Fruit fly (Drosophila melanogaster) ovary, adult (tissue): ENCODE data around the gene CG17726.

Experiments used
- CG17801 ChIP-seq: fragments of 200-800 bp; optimal IDR thresholded peaks from 2 replicates; lab custom pipeline; 2019; ENCODE audit warnings: missing biosample characterization, mild to moderate bottlenecking, missing genetic modification characterization, moderate library complexity; ENCODE audit not compliant: partially characterized antibody

The CG17726 gene

DNA sequence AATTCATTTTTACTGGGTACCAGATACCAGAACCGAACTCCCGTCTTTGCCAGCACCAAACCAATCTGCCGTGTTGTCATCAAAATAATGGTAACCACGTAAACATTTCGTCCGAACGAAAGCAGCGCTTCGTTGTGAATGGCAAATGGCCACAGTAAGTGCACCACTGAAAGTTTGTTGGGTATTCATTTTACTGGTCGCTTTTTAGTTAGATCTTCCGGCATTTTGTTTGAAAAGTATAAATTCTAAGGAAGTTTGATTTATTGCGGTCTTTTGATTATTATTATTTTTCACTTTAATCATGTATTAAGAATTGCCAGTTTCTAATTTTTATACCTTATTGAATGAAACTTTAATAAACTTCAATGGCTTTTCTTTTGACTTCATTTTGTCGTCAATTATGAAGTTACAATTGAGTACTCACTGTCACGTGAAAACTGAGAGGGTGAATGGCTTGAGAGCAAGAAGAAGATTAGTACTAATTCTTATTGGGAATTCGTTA, 12.1 kb upstream of the CG17726 start, which contains the start of gene ZnT86D:
ZnT86D (minus strand) TSS at position 91 of the 502 bp plus-strand sequence.
- TF ChIP-seq CG17801 (GFP tag; lab: Kevin White, UChicago) = peak; percentile 82

DNA sequence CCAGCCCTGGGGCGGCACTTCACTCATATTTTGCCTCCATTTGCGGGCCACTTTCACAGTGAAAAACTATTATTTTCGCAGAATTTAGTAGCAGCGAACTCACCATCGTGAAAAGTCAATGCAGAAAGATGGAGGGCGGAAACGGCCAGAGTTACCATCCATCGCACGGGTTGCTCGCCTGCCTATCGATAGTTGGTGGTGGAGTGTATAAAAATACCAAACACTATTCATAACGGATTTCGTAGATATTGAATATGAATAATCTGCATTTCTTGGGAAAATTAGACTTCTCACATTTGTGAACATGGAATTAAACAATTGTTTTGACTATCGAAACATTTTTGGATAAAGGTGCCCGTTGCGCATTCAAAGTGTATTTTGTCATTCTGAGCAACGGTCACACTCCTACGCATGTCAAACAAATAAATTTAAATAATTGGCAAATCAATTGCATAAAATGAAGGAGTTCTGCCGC, 10.4 kb upstream of the CG17726 start, which contains the start of the genes RpS25 and CG4820:
RpS25 (minus strand) TSS at position 132 of the 475 bp plus-strand sequence.
CG4820 (plus strand) TSS at position 380 of the 475 bp plus-strand sequence.
- TF ChIP-seq CG17801 (GFP tag; lab: Kevin White, UChicago) = peak; percentile 94

DNA sequence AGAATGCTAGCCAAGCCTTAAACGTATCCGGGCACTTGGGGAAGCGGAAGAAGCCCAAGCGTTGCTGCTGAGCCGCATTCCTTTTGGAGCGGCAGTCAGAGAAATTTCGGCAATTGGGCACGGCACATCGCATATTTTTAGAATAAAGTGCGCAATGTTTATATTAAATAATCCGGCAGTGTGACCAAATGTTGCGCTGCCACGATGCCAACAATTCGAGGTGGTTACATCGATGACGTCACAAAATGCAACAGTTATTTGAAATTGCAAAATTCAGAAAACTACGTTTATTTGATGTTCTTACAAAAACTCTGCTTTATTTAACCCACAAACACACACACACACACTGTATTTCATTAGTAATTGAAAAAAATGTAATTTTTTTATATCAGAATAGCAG, 6.7 kb upstream of the CG17726 start, which contains the start of gene CG6689:
CG6689 (minus strand) TSS at position 182 of the 400 bp plus-strand sequence.
- TF ChIP-seq CG17801 (GFP tag; lab: Kevin White, UChicago) = no peak

DNA sequence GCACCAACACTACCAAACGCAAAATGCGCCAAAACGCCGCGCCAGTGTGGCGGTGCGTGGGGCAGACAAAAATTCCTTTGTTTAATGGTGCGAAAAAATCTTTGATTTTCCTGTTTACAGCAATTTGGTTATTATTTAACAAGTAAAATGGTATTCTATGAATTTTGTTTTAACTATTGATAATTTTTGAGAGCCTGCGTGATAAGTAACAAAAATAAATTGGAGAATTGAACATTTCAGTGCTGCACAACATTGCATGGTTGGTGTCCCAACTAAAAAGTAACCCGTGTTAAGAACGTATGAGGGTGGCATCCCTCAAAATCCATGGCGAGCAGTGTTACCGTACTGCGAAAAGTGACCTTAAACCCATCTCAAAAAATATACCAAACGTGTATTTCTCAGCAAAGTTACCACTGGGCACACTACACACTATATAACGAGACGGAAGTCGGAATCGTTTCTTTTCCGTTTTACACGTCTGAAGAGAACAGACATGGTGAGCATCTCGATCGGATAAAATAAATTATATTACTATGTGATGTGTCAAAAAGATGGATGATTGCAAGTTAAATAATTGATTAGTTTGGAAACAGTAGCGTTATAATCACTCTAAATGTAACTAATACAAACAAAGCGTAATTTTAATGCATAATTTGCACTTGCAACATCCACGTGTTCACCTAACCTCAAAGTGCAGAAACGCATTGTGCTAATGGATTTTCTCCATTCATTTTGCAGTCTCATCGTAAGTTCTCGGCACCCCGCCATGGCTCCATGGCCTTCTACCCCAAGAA, 4.9 kb upstream of the CG17726 start, which contains the start of the genes CG6693 and RpL3:
CG6693 (minus strand) TSS at position 203 of the 794 bp plus-strand sequence.
RpL3 (plus strand) TSS at position 458 of the 794 bp plus-strand sequence.
- TF ChIP-seq CG17801 (GFP tag; lab: Kevin White, UChicago) = peak; percentile 84

DNA sequence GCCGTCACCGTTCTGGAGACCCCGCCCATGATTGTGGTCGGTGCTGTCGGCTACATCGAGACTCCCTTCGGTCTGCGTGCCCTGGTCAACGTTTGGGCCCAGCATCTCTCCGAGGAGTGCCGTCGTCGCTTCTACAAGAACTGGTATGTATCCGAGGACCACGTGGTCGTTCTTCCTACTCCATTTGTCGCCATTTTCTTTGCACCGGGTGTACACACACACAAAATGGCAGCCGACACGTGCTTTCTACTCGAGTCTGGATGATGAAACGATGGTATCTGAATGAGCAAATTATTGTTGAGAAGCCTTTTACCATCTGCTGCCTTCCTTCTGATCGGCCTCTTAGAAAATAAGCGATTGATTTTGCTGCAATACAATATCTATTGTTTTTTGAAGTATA, 4.0 kb upstream of the CG17726 start:
- TF ChIP-seq CG17801 (GFP tag; lab: Kevin White, UChicago) = no peak

DNA sequence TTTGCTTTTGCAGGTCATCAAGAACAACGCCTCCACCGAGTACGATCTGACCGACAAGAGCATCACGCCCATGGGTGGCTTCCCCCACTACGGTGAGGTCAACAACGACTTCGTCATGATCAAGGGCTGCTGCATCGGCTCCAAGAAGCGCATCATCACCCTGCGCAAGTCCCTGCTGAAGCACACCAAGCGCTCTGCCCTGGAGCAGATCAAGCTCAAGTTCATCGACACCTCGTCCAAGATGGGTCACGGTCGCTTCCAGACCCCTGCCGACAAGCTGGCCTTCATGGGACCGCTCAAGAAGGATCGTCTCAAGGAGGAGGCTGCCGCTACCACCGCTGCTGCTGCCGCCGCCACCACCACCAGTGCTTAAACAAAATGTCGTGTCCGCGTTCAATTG, 2.1 kb upstream of the CG17726 start:
- no peak for TF ChIP-seq CG17801 (GFP tag; lab: Kevin White, UChicago)

DNA sequence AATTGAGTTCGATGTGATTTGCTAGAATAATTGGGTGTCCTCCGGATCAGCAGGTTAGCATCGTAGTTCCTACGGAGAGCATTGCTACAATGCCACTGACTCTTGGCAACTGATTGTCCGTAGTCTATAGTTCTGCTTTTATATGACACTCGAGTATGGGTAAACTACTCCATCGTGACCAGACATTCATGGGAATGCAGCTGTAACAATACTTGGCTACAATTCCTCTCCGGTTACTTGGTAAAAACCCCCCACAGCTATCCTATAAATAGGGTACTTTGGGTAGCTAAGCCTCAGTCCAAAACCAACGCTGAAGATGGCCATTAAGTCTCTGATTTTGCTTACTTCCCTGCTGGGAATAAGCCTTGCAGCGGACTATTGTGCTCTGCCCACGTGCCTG, 1.3 kb upstream of the CG17726 start, which contains the start of gene scpr-C:
scpr-C (plus strand) TSS at position 301 of the 400 bp plus-strand sequence.
- no peak for TF ChIP-seq CG17801 (GFP tag; lab: Kevin White, UChicago)

DNA sequence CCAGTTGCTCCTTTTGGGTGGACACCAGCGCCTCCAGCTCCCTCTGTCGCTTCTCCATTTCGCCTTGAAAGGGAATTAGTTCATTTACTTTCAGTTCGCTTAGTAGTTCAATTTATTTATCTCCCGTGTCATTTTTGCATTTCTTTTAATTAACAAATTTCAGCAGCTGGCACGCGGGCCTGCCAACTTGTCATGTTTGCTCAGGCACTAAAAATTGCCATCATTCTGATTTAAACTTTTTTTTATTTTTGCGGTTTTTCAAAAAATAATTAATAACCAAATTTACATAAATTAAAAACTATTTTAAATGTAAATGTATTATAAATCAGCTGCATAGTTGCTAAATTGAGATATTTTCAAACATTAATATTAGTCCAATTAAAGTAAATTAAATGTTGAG, 3.8 kb downstream of the CG17726 start, which contains the start of gene GCC88:
GCC88 (minus strand) TSS at position 209 of the 400 bp plus-strand sequence.
- TF ChIP-seq CG17801 (GFP tag; lab: Kevin White, UChicago) = no peak

DNA sequence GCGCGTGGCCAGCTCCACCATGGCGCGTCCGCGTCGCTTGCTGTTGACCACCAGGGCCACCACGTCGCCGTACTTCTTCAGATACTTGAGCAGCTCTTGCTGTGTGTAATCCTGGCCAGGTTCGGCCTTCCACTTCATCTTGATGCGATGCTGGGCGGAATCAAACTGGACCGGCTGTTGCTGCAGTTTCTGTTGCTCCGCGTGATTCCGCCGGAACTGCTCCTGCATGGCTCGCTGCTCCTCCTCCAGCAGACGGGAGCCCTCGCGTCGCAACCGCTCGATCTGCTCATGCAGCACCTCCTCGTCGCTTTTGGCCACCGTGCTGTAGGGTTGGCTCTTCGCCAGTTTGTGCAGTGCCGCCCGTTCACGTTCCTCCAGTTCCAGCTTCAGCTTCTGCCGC, 4.5 kb downstream of the CG17726 start:
- no peak for TF ChIP-seq CG17801 (GFP tag; lab: Kevin White, UChicago)

DNA sequence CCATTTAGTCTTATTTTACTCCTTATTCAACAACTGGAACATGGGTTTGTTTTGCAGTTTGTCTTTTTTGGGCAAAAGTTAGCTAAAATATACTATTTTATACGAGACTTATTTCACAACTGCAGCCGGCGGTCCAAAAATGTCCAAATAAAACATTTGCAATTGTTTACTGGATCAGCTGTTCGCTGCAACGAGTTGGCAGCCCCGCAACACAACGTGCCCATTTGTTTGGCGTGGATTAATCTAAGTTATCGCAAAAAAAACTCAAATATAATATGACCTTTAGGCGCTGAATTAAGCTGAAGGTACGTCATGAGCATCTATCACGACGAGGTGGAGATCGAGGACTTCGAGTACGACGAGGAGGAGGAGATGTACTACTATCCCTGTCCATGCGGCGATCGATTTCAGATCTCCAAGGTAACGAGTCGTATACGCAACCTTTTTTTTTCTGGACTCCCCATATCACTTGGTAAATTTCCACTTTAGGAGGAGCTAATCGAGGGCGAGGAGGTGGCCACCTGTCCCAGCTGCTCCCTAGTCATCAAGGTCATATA, 5.2 kb downstream of the CG17726 start, which contains the start of the genes CG17187 and Dph3:
CG17187 (minus strand) TSS at position 175 of the 557 bp plus-strand sequence.
Dph3 (plus strand) TSS at position 208 of the 557 bp plus-strand sequence.
- TF ChIP-seq CG17801 (GFP tag; lab: Kevin White, UChicago) = no peak

DNA sequence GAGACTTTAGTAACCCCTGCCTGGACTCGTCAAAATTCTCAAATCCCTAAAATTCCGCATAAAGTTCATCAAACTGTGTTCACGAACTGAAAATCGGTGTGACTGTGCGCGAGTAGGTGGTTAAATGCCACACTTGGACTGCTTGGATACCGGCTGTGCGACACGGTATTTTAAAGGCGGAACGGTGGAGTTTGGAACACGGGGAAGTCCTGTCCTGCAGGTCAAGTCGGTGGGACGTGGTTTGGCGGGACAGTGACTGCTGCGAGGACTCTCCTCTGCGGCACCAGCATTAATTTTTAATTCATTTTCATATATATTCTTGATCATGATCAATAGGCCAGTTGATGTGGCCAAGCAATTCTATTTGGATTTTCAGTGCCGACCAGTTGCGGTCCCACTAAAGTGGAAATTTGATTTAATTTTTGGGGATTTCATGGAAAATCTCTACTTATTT, 8.4 kb downstream of the CG17726 start, which contains the start of the genes Arfip and CG17721:
Arfip (minus strand) TSS at position 96 of the 454 bp plus-strand sequence.
CG17721 (plus strand) TSS at position 223 of the 454 bp plus-strand sequence.
- TF ChIP-seq CG17801 (GFP tag; lab: Kevin White, UChicago) = no peak

DNA sequence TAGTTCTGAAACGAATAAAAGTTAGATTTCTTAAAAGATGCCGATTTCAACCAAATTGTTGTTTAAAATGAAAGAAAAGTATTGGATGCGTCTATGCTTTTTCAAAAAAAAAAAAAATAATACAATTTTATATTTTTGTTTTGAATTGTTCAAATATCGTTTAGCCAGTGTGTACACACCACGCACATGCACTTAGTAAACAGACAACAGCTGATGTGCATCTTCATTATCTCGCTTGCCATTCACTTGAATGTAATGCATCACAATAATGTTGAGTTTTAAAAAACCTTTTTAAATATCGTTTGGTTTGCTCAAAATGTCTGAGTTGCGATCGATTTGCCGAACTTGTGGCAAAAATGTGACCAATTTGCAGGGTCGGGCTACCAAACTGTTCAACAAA, 9.5 kb downstream of the CG17726 start, which contains the start of gene CG31441:
CG31441 (plus strand) TSS at position 246 of the 400 bp plus-strand sequence.
- no peak for TF ChIP-seq CG17801 (GFP tag; lab: Kevin White, UChicago)

DNA sequence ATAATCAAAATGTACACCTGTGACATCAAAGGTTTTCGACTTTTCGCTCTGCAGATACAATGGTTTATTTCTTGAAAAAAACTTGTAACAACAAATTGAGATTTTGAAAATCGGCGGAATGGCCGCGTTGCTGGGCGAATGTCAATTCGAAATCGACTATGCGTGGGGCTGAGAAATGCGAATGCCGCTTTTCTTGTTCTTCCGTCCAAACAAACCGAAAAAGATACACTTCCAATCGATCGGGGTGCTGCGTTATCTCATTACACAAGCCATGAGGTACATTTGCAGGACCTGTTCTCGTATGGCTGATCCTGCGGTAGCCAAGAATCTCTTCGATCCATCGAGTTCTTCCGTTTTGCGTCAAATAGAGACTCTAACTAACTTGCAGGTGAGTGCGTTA, 11.0 kb downstream of the CG17726 start, which contains the start of gene CG31388:
CG31388 (plus strand) TSS at position 218 of the 400 bp plus-strand sequence.
- no peak for TF ChIP-seq CG17801 (GFP tag; lab: Kevin White, UChicago)

DNA sequence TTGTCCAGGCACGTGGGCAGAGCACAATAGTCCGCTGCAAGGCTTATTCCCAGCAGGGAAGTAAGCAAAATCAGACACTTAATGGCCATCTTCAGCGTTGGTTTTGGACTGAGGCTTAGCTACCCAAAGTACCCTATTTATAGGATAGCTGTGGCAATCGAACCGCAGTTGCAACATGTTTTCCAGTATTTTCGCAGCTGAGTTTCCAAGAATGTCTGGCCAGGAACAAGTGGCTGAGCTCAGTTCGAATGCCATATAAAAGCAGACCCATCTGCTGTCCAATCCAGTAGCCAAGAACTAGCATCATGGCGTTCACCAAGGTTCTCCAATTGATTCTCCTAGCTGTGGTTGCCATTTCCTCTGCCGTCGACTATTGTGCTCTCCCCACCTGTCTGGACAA, 14.3 kb downstream of the CG17726 start, which contains the start of the genes scpr-B and scpr-A:
scpr-B (minus strand) TSS at position 101 of the 400 bp plus-strand sequence.
scpr-A (plus strand) TSS at position 293 of the 400 bp plus-strand sequence.
- no peak for TF ChIP-seq CG17801 (GFP tag; lab: Kevin White, UChicago)
